Fruit fly (Drosophila melanogaster): ENCODE measurements around the gene hyx.

Gene hyx

DNA sequence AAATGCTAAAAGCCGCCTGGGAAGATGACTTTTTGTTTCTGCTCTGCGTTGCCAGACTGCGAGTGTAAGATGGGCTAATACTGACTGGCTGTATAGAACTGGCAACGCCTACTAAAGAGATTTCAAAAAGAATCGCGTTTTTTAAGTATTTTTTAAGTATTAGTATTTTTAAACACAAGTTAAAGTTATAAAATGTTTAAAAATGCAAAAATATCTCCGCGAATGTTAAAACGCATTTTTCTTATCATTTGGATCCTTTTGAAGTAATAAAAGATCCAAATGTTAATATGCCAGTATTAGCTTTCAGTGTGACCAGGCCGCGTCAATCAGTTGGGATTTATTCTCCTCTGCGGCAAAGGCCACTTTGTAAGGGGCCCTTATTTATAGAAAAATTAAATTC, 32.4 kb upstream of the hyx start, which contains the start of the genes Prosbeta3 and Iru:
Prosbeta3 (minus strand) TSS at position 98 of the 400 bp plus-strand sequence.
Iru (plus strand) TSS at position 328 of the 400 bp plus-strand sequence.
- TF ChIP-seq tj (GFP tag; optimal IDR thresholded peaks at IDR 0.05) (no peak), CG11617 (GFP tag; optimal IDR thresholded peaks at IDR 0.05) (no peak), Mnt (GFP tag; optimal IDR thresholded peaks at IDR 0.05) (peak; percentile 4), CG5204 (GFP tag; optimal IDR thresholded peaks at IDR 0.05) (no peak), cic (GFP tag; optimal IDR thresholded peaks at IDR 0.05) (no peak)

DNA sequence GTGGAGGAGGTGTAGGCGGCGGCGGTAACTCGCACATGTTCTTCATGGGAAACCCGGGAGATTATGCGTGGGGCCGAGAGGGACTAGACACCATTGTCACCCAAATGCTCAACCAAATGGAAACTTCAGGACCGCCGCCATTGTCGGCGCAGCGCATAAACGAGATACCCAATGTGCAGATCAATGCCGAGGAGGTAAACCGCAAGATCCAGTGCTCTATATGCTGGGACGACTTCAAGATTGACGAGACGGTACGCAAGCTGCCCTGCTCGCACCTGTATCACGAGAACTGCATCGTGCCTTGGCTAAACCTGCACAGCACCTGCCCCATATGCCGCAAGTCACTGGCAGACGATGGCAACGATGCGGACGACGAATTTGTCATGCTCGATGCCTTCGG, 31.3 kb upstream of the hyx start:
- TF ChIP-seq bab1 (GFP tag; optimal IDR thresholded peaks at IDR 0.05) (no peak), cnc (optimal IDR thresholded peaks at IDR 0.05) (no peak), Clk (GFP tag; optimal IDR thresholded peaks at IDR 0.05) (no peak), kay (GFP tag; ENCODE audit: borderline replicate concordance) (no peak), CG14711 (tag; optimal IDR thresholded peaks at IDR 0.05) (no peak), Hr96 (GFP tag; optimal IDR thresholded peaks at IDR 0.05) (no peak), ovo (GFP tag; optimal IDR thresholded peaks at IDR 0.05) (no peak), Mnt (GFP tag; optimal IDR thresholded peaks at IDR 0.05) (no peak)

DNA sequence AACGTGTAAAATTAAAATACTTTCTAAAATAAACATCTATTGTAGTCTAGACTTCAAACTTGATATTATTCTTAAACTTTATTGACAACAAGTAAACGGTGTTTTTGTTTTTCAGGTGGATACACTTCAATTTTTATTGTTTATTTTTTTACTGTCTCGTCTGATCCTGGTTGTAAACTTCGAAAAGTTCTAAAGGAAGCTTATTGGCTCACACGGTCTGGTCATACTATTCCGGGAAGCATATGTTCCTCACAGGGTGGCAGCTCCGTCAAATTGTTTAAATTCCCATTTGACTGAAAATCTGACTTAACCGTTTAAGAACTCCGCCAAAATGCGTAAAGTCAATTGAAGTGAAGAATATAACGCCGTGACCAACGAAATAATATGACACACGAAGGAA, 30.4 kb upstream of the hyx start, which contains the start of gene CG11983:
CG11983 (plus strand) TSS at position 120 of the 400 bp plus-strand sequence.
- TF ChIP-seq cic (GFP tag; optimal IDR thresholded peaks at IDR 0.05) (peak; percentile 28), CG11617 (GFP tag; optimal IDR thresholded peaks at IDR 0.05) (peak; percentile 10), pad (GFP tag; optimal IDR thresholded peaks at IDR 0.05) (no peak), Crg-1 (GFP tag; optimal IDR thresholded peaks at IDR 0.05) (no peak), bab1 (GFP tag; optimal IDR thresholded peaks at IDR 0.05) (peak; percentile 35)

DNA sequence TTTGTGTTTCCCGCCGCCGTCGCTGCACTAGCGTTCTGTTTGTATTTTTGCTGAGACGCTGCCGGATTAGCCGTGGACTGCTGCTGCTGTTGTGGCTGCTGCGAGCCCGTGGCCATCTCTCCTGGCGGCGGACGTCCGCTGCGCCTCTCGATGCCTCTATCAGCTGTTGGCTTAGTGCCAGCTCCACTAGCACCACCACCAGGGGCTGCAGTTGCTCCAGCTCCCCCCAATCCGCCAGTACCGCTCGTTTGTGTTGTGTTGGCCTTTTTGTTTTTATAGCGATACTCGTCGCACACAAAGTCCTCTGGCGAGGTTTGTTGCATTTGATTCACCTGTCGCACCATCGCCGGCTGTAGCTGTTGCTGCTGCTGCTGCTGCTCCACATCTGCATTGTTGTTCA, 27.9 kb upstream of the hyx start:
- TF ChIP-seq CG14711 (tag; optimal IDR thresholded peaks at IDR 0.05) (no peak), Clk (GFP tag; optimal IDR thresholded peaks at IDR 0.05) (peak; percentile 29), Crg-1 (GFP tag; optimal IDR thresholded peaks at IDR 0.05) (peak; percentile 27), tj (GFP tag; optimal IDR thresholded peaks at IDR 0.05) (no peak), CG1620 (GFP tag; optimal IDR thresholded peaks at IDR 0.05) (peak; percentile 34), CG5204 (GFP tag; optimal IDR thresholded peaks at IDR 0.05) (no peak), cic (GFP tag; optimal IDR thresholded peaks at IDR 0.05) (no peak), ovo (GFP tag; optimal IDR thresholded peaks at IDR 0.05) (no peak), pad (GFP tag; optimal IDR thresholded peaks at IDR 0.05) (peak; percentile 53), Mnt (GFP tag; optimal IDR thresholded peaks at IDR 0.05) (peak; percentile 43)

DNA sequence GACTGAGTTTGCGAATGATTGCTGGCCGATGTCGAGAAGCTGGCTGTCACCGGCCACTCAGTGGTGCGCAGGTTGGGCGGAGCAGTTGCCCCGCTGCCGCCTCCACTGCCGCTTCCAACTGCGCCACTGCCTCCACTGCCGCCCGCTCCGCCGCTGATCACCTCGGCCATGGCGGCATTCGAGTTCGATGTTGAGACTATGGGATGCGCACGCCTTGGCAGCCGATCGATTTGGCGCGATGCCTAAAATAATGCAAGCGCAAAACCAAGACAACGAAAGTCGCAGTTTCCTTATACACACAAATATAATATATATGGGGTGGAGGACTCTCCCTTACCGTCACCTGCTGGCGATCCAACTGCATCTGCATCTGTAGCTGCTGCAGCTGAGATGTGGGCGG, 26.9 kb upstream of the hyx start:
- TF ChIP-seq kay (GFP tag; ENCODE audit: borderline replicate concordance) (no peak), CG12768 (GFP tag; optimal IDR thresholded peaks at IDR 0.05) (peak; percentile 32), Crg-1 (GFP tag; optimal IDR thresholded peaks at IDR 0.05) (peak; percentile 21), tj (GFP tag; optimal IDR thresholded peaks at IDR 0.05) (no peak), CG7101 (tag; optimal IDR thresholded peaks at IDR 0.05) (peak; percentile 52), pad (GFP tag; optimal IDR thresholded peaks at IDR 0.05) (peak; percentile 71), CG14711 (tag; optimal IDR thresholded peaks at IDR 0.05) (peak; percentile 7), cic (GFP tag; optimal IDR thresholded peaks at IDR 0.05) (peak; percentile 42), CG33017 (tag; optimal IDR thresholded peaks at IDR 0.05) (peak; percentile 25), CG11617 (GFP tag; optimal IDR thresholded peaks at IDR 0.05) (peak; percentile 64), cnc (optimal IDR thresholded peaks at IDR 0.05) (no peak), CG1620 (GFP tag; optimal IDR thresholded peaks at IDR 0.05) (peak; percentile 20), Mnt (GFP tag; optimal IDR thresholded peaks at IDR 0.05) (peak; percentile 73), Clk (GFP tag; optimal IDR thresholded peaks at IDR 0.05) (peak; percentile 36)

DNA sequence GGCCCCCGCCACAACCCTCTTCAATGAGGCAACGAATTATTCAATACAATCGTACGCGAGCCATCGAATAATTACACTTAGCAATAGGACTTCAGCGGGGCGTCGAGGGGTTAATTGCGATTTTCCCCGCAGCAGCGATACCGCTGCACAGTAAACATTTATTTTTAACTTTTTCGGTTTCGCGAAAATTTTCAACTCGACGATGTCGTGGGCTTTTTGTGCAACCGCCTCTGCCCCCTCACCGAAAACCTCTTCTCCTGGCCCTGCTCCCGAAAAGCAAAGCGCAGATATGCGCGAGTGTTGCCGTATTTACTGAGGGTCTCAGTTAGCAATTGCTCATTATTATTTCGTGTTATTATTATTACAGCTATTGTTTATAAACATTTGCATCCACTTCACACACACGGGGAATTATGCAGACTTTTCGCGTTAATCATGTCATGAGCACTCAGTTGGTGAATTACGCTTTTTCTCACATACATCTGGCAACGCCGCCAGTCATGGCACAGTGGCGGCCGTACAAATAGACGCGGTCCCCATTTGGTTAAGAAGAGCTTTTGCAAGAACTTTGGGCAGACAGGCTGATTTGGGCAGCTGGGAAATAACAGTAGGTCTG, 24.7 kb upstream of the hyx start:
- TF ChIP-seq Clk (GFP tag; optimal IDR thresholded peaks at IDR 0.05) (peak; percentile 61), bab1 (GFP tag; optimal IDR thresholded peaks at IDR 0.05) (peak; percentile 71), CG12768 (GFP tag; optimal IDR thresholded peaks at IDR 0.05) (peak; percentile 18), CG7101 (tag; optimal IDR thresholded peaks at IDR 0.05) (peak; percentile 49), cic (GFP tag; optimal IDR thresholded peaks at IDR 0.05) (peak; percentile 74), ovo (GFP tag; optimal IDR thresholded peaks at IDR 0.05) (no peak), CG14711 (tag; optimal IDR thresholded peaks at IDR 0.05) (peak; percentile 43), kay (GFP tag; ENCODE audit: borderline replicate concordance) (no peak), CG7045 (GFP tag; optimal IDR thresholded peaks at IDR 0.05) (peak; percentile 50), tj (GFP tag; optimal IDR thresholded peaks at IDR 0.05) (peak; percentile 62), Hr96 (GFP tag; optimal IDR thresholded peaks at IDR 0.05) (no peak), cnc (optimal IDR thresholded peaks at IDR 0.05) (no peak), Crg-1 (GFP tag; optimal IDR thresholded peaks at IDR 0.05) (peak; percentile 76), CG33017 (tag; optimal IDR thresholded peaks at IDR 0.05) (peak; percentile 55), CG5204 (GFP tag; optimal IDR thresholded peaks at IDR 0.05) (no peak), pad (GFP tag; optimal IDR thresholded peaks at IDR 0.05) (peak; percentile 93), toe (GFP tag; optimal IDR thresholded peaks at IDR 0.05) (no peak), CG11617 (GFP tag; optimal IDR thresholded peaks at IDR 0.05) (peak; percentile 82), Mnt (GFP tag; optimal IDR thresholded peaks at IDR 0.05) (peak; percentile 84), CG1620 (GFP tag; optimal IDR thresholded peaks at IDR 0.05) (peak; percentile 61)
